Fruit fly (Drosophila melanogaster) whole organism, embryonic: ENCODE data around the gene CG7458.

Source experiments
- Adf1 ChIP-seq: fragments of 200-800 bp; sonication (Bioruptor generic); IDR thresholded peaks from 2 replicates; pipeline ENCODE4 v1.3.6; 2022; ENCODE audit warnings: missing biosample characterization, missing genetic modification characterization
- CG10654 ChIP-seq: fragments of 200-800 bp; sonication (Bioruptor generic); optimal IDR thresholded peaks from 2 replicates; lab custom pipeline; 2016; ENCODE audit warnings: missing biosample characterization, missing genetic modification characterization
- CG11723 ChIP-seq: fragments of 200-800 bp; sonication (Bioruptor generic); optimal IDR thresholded peaks from 2 replicates; lab custom pipeline; 2017; ENCODE audit warnings: missing biosample characterization, mild to moderate bottlenecking, missing genetic modification characterization
- CG12219 ChIP-seq: fragments of 200-800 bp; sonication (Bioruptor generic); optimal IDR thresholded peaks from 3 replicates; lab custom pipeline; 2018; ENCODE audit warnings: missing biosample characterization, mild to moderate bottlenecking, missing genetic modification characterization
- CG13424 ChIP-seq: fragments of 200-800 bp; sonication (Bioruptor generic); optimal IDR thresholded peaks from 2 replicates; lab custom pipeline; 2019; ENCODE audit warnings: missing biosample characterization, mild to moderate bottlenecking, missing genetic modification characterization, moderate library complexity
- CG13894 ChIP-seq: fragments of 200-800 bp; sonication (Bioruptor generic); optimal IDR thresholded peaks from 3 replicates; lab custom pipeline; 2018; ENCODE audit warnings: missing biosample characterization, mild to moderate bottlenecking, missing genetic modification characterization, moderate library complexity
- CG14014 ChIP-seq: fragments of 200-800 bp; sonication (Bioruptor generic); IDR thresholded peaks from 2 replicates; pipeline ENCODE4 v1.3.6; 2022; ENCODE audit warnings: missing biosample characterization, missing genetic modification characterization
- CG14710 ChIP-seq: fragments of 200-800 bp; sonication (Bioruptor generic); optimal IDR thresholded peaks from 3 replicates; lab custom pipeline; 2019; ENCODE audit warnings: missing biosample characterization, mild to moderate bottlenecking, missing genetic modification characterization, moderate library complexity
- CG1602 ChIP-seq: fragments of 200-800 bp; sonication (Bioruptor generic); optimal IDR thresholded peaks from 3 replicates; lab custom pipeline; 2016; ENCODE audit warnings: missing biosample characterization, missing genetic modification characterization
- CG1647 ChIP-seq: fragments of 200-800 bp; sonication (Bioruptor generic); optimal IDR thresholded peaks from 3 replicates; lab custom pipeline; 2016; ENCODE audit warnings: missing biosample characterization, missing genetic modification characterization
- CG16863 ChIP-seq: fragments of 200-800 bp; sonication (Bioruptor generic); optimal IDR thresholded peaks from 3 replicates; lab custom pipeline; 2016; ENCODE audit warnings: missing biosample characterization, missing genetic modification characterization
- CG17361 ChIP-seq: fragments of 200-800 bp; sonication (Bioruptor generic); IDR thresholded peaks from 3 replicates; pipeline ENCODE4 v1.3.6; 2022; ENCODE audit warnings: missing biosample characterization, missing genetic modification characterization
- CG17385 ChIP-seq: fragments of 200-800 bp; sonication (Bioruptor generic); optimal IDR thresholded peaks from 3 replicates; lab custom pipeline; 2018; ENCODE audit warnings: missing biosample characterization, mild to moderate bottlenecking, missing genetic modification characterization
- CG17829 ChIP-seq: fragments of 200-800 bp; optimal IDR thresholded peaks from 2 replicates; lab custom pipeline; 2019; ENCODE audit warnings: missing biosample characterization, mild to moderate bottlenecking, missing genetic modification characterization, moderate library complexity
- CG18476 ChIP-seq: fragments of 200-800 bp; sonication (Bioruptor generic); optimal IDR thresholded peaks from 2 replicates; lab custom pipeline; 2016; ENCODE audit warnings: missing biosample characterization, mild to moderate bottlenecking, missing genetic modification characterization
- CG30403 ChIP-seq: fragments of 200-800 bp; sonication (Bioruptor generic); optimal IDR thresholded peaks from 3 replicates; lab custom pipeline; 2016; ENCODE audit warnings: missing biosample characterization, missing genetic modification characterization
- CG31441 ChIP-seq: fragments of 200-800 bp; sonication (Bioruptor generic); IDR thresholded peaks from 2 replicates; pipeline ENCODE4 v1.3.6; 2022; ENCODE audit warnings: missing biosample characterization, missing genetic modification characterization
- CG4854 ChIP-seq: fragments of 200-800 bp; sonication (Bioruptor generic); optimal IDR thresholded peaks from 2 replicates; lab custom pipeline; 2016; ENCODE audit warnings: missing biosample characterization, missing genetic modification characterization, inconsistent platforms
- CG6654 ChIP-seq: fragments of 200-800 bp; sonication (Bioruptor generic); optimal IDR thresholded peaks from 2 replicates; lab custom pipeline; 2017; ENCODE audit warnings: missing biosample characterization, mild to moderate bottlenecking, missing genetic modification characterization
- CG7556 ChIP-seq: fragments of 200-800 bp; sonication (Bioruptor generic); optimal IDR thresholded peaks from 2 replicates; lab custom pipeline; 2017; ENCODE audit warnings: missing biosample characterization, mild to moderate bottlenecking, missing genetic modification characterization
- CG8089 ChIP-seq: fragments of 200-800 bp; sonication (Bioruptor generic); optimal IDR thresholded peaks from 3 replicates; lab custom pipeline; 2016; ENCODE audit warnings: missing biosample characterization, missing genetic modification characterization
- CG8281 ChIP-seq: fragments of 200-800 bp; sonication (Bioruptor generic); optimal IDR thresholded peaks from 2 replicates; lab custom pipeline; 2018; ENCODE audit warnings: missing biosample characterization, mild to moderate bottlenecking, missing genetic modification characterization, moderate library complexity
- CG9215 ChIP-seq: fragments of 200-800 bp; sonication (Bioruptor generic); IDR thresholded peaks from 2 replicates; pipeline ENCODE4 v1.3.6; 2022; ENCODE audit warnings: missing biosample characterization, missing genetic modification characterization
- CG9609 ChIP-seq: fragments of 200-800 bp; sonication (Bioruptor generic); optimal IDR thresholded peaks from 3 replicates; lab custom pipeline; 2016; ENCODE audit warnings: missing biosample characterization, missing genetic modification characterization
- CG9727 ChIP-seq: fragments of 200-800 bp; sonication (Bioruptor generic); optimal IDR thresholded peaks from 3 replicates; lab custom pipeline; 2017; ENCODE audit warnings: missing biosample characterization, mild to moderate bottlenecking, missing genetic modification characterization
- CHES-1-like ChIP-seq: fragments of 200-800 bp; sonication (Bioruptor generic); optimal IDR thresholded peaks from 2 replicates; lab custom pipeline; 2016; ENCODE audit warnings: missing biosample characterization, missing genetic modification characterization
- CTCF ChIP-seq: fragments of 200-800 bp; sonication (Bioruptor generic); optimal IDR thresholded peaks from 2 replicates; lab custom pipeline; 2017; ENCODE audit warnings: missing biosample characterization, mild to moderate bottlenecking, missing genetic modification characterization, moderate library complexity
- Chrac-16 ChIP-seq: fragments of 200-800 bp; sonication (Bioruptor generic); optimal IDR thresholded peaks from 3 replicates; lab custom pipeline; 2016; ENCODE audit warnings: missing biosample characterization, missing genetic modification characterization
- Dip3 ChIP-seq: fragments of 200-800 bp; sonication (Bioruptor generic); optimal IDR thresholded peaks from 3 replicates; lab custom pipeline; 2016; ENCODE audit warnings: missing biosample characterization, missing genetic modification characterization
- Eip74EF ChIP-seq, 2 experiments: fragments of 200-800 bp in 1 of 2; fragments of >200 bp in 1 of 2; sonication (Bioruptor generic) in 1 of 2; optimal IDR thresholded peaks; 2 replicates each; lab custom pipeline; 2017 to 2019; ENCODE audit warnings: missing biosample characterization in 2 of 2, missing genetic modification characterization in 2 of 2, mild to moderate bottlenecking in 1 of 2, moderate library complexity in 1 of 2
- Oli ChIP-seq: fragments of 200-800 bp; sonication (Bioruptor generic); optimal IDR thresholded peaks from 2 replicates; lab custom pipeline; 2018; ENCODE audit warnings: missing biosample characterization, mild to moderate bottlenecking, missing genetic modification characterization, moderate library complexity
- Vsx1 ChIP-seq: fragments of 200-800 bp; sonication (Bioruptor generic); optimal IDR thresholded peaks from 2 replicates; lab custom pipeline; 2017; ENCODE audit warnings: missing biosample characterization, mild to moderate bottlenecking, missing genetic modification characterization, missing genetic modification reagents
- ato ChIP-seq: fragments of 200-800 bp; sonication (Bioruptor generic); IDR thresholded peaks from 2 replicates; pipeline ENCODE4 v1.3.6; 2022; ENCODE audit warnings: missing biosample characterization, missing genetic modification characterization; ENCODE audit not compliant: partially characterized antibody
- chinmo ChIP-seq: fragments of 200-800 bp; sonication (Bioruptor generic); IDR thresholded peaks from 4 replicates; pipeline ENCODE4 v1.3.6; 2022; ENCODE audit warnings: missing biosample characterization, missing genetic modification characterization; ENCODE audit not compliant: partially characterized antibody
- chm ChIP-seq: fragments of 200-800 bp; sonication (Bioruptor generic); IDR thresholded peaks from 2 replicates; pipeline ENCODE4 v1.3.6; 2022; ENCODE audit warnings: missing biosample characterization, missing genetic modification characterization
- en ChIP-seq: fragments of 200-800 bp; sonication (Bioruptor generic); optimal IDR thresholded peaks from 2 replicates; lab custom pipeline; 2016; ENCODE audit warnings: missing biosample characterization, missing genetic modification characterization
- ftz-f1 ChIP-seq: fragments of 200-800 bp; sonication (Bioruptor generic); optimal IDR thresholded peaks from 2 replicates; lab custom pipeline; 2016; ENCODE audit warnings: missing biosample characterization, missing genetic modification characterization
- fu2 ChIP-seq: fragments of 200-800 bp; sonication (Bioruptor generic); optimal IDR thresholded peaks from 2 replicates; lab custom pipeline; 2016; ENCODE audit warnings: missing biosample characterization, missing genetic modification characterization
- gce ChIP-seq: fragments of 200-800 bp; sonication (Bioruptor generic); IDR thresholded peaks from 3 replicates; pipeline ENCODE4 v1.3.6; 2022; ENCODE audit warnings: missing biosample characterization, missing genetic modification characterization
- gfzf ChIP-seq: fragments of 200-800 bp; sonication (Bioruptor generic); optimal IDR thresholded peaks from 2 replicates; lab custom pipeline; 2016; ENCODE audit warnings: missing biosample characterization, mild to moderate bottlenecking, missing genetic modification characterization, moderate library complexity
- insv ChIP-seq, 2 experiments: fragments of 200-800 bp; sonication (Bioruptor generic); optimal IDR thresholded peaks; 3 replicates each; lab custom pipeline; 2016 to 2018; ENCODE audit warnings: missing biosample characterization in 2 of 2, missing genetic modification characterization in 2 of 2
- ken ChIP-seq: fragments of 200-800 bp; sonication (Bioruptor generic); IDR thresholded peaks from 3 replicates; pipeline ENCODE4 v1.3.6; 2022; ENCODE audit warnings: missing biosample characterization, missing genetic modification characterization
- klu ChIP-seq: fragments of 200-800 bp; sonication (Bioruptor generic); IDR thresholded peaks from 2 replicates; pipeline ENCODE4 v1.3.6; 2022; ENCODE audit warnings: missing biosample characterization, missing genetic modification characterization
- oc ChIP-seq: fragments of 200-800 bp; sonication (Bioruptor generic); optimal IDR thresholded peaks from 2 replicates; lab custom pipeline; 2018; ENCODE audit warnings: missing biosample characterization, mild to moderate bottlenecking, missing genetic modification characterization, moderate library complexity
- pan ChIP-seq, 4 experiments: fragments of >200 bp in 3 of 4; fragments of 200-800 bp in 1 of 4; sonication (Bioruptor generic) in 1 of 4; optimal IDR thresholded peaks in 3 of 4; IDR thresholded peaks in 1 of 4; 2 replicates each; pipeline versions ENCODE4 v1.3.6 to Lab custom; 2017 to 2022; ENCODE audit warnings: missing biosample characterization in 2 of 4, missing genetic modification characterization in 2 of 4, mixed read lengths in 1 of 4
- seq ChIP-seq: fragments of 200-800 bp; sonication (Bioruptor generic); IDR thresholded peaks from 2 replicates; pipeline ENCODE4 v1.3.6; 2022; ENCODE audit warnings: missing biosample characterization, missing genetic modification characterization
- trh ChIP-seq: fragments of 200-800 bp; sonication (Bioruptor generic); optimal IDR thresholded peaks from 2 replicates; lab custom pipeline; 2016; ENCODE audit warnings: missing biosample characterization, missing genetic modification characterization
- tx ChIP-seq: fragments of 200-800 bp; sonication (Bioruptor generic); optimal IDR thresholded peaks from 2 replicates; lab custom pipeline; 2016; ENCODE audit warnings: missing biosample characterization, missing genetic modification characterization

CG7458 gene

dm6 chr3L:21954474-21955321, at the start of gene CG7458:
TSS of gene CG7458 (plus strand) at chr3L:21955110.
- TF ChIP-seq gfzf (GFP tag; lab: Kevin White, UChicago): no peak
- TF ChIP-seq CG18476 (GFP tag; lab: Kevin White, UChicago): peak; percentile 63
- TF ChIP-seq chinmo (GFP tag; lab: Robert Waterston, UW): peak; percentile 67; the same call in 2 of the 4 replicates
- TF ChIP-seq CG7556 (GFP tag; lab: Kevin White, UChicago): peak; percentile 69
- TF ChIP-seq CHES-1-like (GFP tag; lab: Kevin White, UChicago): peak; percentile 59
- no peak for TF ChIP-seq CG8089 (GFP tag; lab: Kevin White, UChicago)
- peak; percentile 31 for TF ChIP-seq fu2 (GFP tag; lab: Kevin White, UChicago)
- no peak for TF ChIP-seq klu (GFP tag; lab: Robert Waterston, UW)
- peak; percentile 22 for TF ChIP-seq Vsx1 (GFP tag; lab: Kevin White, UChicago)
- TF ChIP-seq trh (GFP tag; lab: Kevin White, UChicago): no peak
- peak; percentile 75 for TF ChIP-seq ftz-f1
- peak; percentile 53 for TF ChIP-seq CG9727 (GFP tag; lab: Kevin White, UChicago)
- TF ChIP-seq CG17361 (GFP tag; lab: Robert Waterston, UW): peak; percentile 82
- peak; percentile 45; the same call in 1 of the 2 replicates for TF ChIP-seq CG9215 (GFP tag; lab: Robert Waterston, UW)
- peak; percentile 23 for TF ChIP-seq CTCF
- TF ChIP-seq Chrac-16 (GFP tag; lab: Kevin White, UChicago): peak; percentile 21
- peak; percentile 39 for TF ChIP-seq CG14710 (tag; lab: Kevin White, UChicago)
- 0 out of 3 replicates have a peak, but pooled peaks have one; percentile 8 for TF ChIP-seq ken (GFP tag; lab: Robert Waterston, UW)
- peak; percentile 44 for TF ChIP-seq CG1602 (GFP tag; lab: Kevin White, UChicago)
- TF ChIP-seq pan (optimal IDR thresholded peaks at IDR 0.05; lab: Kevin White, UChicago): no peak
- TF ChIP-seq pan (GFP tag; optimal IDR thresholded peaks at IDR 0.05 in 1 of 2, IDR thresholded peaks at IDR 0.05 in 1 of 2): no peak
- peak; percentile 42 for TF ChIP-seq CG4854 (GFP tag; lab: Kevin White, UChicago)
- TF ChIP-seq Dip3 (GFP tag; lab: Kevin White, UChicago): peak; percentile 45
- TF ChIP-seq CG13894: no peak
- no peak for TF ChIP-seq insv (GFP tag; optimal IDR thresholded peaks at IDR 0.05; lab: Kevin White, UChicago)
- TF ChIP-seq oc: no peak
- TF ChIP-seq en (GFP tag; lab: Kevin White, UChicago): peak; percentile 42
- TF ChIP-seq CG11723 (GFP tag; lab: Kevin White, UChicago): peak; percentile 18
- TF ChIP-seq chm (GFP tag; lab: Robert Waterston, UW): peak; percentile 49; the same call in 1 of the 2 replicates
- TF ChIP-seq CG12219 (GFP tag; lab: Kevin White, UChicago): peak; percentile 4
- TF ChIP-seq gce (GFP tag; lab: Robert Waterston, UW): peak; percentile 36; the same call in 1 of the 3 replicates
- TF ChIP-seq CG17829 (tag; lab: Kevin White, UChicago): peak; percentile 37
- peak; percentile 50 for TF ChIP-seq CG16863 (GFP tag; lab: Kevin White, UChicago)
- TF ChIP-seq CG10654 (GFP tag; lab: Kevin White, UChicago): peak; percentile 25
- no peak for TF ChIP-seq Eip74EF (GFP tag; optimal IDR thresholded peaks at IDR 0.05; lab: Kevin White, UChicago)
- peak; percentile 12 for TF ChIP-seq CG8281 (tag; lab: Kevin White, UChicago)
- TF ChIP-seq CG30403 (GFP tag; lab: Kevin White, UChicago): peak; percentile 67
- TF ChIP-seq CG17385: peak; percentile 29
- peak; percentile 28; the same call in 1 of the 2 replicates for TF ChIP-seq seq
- TF ChIP-seq CG6654 (GFP tag; lab: Kevin White, UChicago): peak; percentile 21
- peak; percentile 33 for TF ChIP-seq CG1647
- peak; percentile 11; the same call in 1 of the 2 replicates for TF ChIP-seq CG14014 (GFP tag; lab: Robert Waterston, UW)
- TF ChIP-seq Adf1 (GFP tag; lab: Robert Waterston, UW): peak; percentile 26; the same call in 1 of the 2 replicates
- TF ChIP-seq Oli (tag; lab: Kevin White, UChicago): peak; percentile 58
- no peak for TF ChIP-seq ato (GFP tag; lab: Robert Waterston, UW)
- TF ChIP-seq CG13424: peak; percentile 48
- peak; percentile 47 for TF ChIP-seq CG9609
- TF ChIP-seq tx: no peak
- TF ChIP-seq CG31441 (GFP tag; lab: Robert Waterston, UW): peak; percentile 68; the same call in 1 of the 2 replicates
